Worm (Caenorhabditis elegans): ENCODE data around the gene R08C7.5.

Gene R08C7.5

DNA sequence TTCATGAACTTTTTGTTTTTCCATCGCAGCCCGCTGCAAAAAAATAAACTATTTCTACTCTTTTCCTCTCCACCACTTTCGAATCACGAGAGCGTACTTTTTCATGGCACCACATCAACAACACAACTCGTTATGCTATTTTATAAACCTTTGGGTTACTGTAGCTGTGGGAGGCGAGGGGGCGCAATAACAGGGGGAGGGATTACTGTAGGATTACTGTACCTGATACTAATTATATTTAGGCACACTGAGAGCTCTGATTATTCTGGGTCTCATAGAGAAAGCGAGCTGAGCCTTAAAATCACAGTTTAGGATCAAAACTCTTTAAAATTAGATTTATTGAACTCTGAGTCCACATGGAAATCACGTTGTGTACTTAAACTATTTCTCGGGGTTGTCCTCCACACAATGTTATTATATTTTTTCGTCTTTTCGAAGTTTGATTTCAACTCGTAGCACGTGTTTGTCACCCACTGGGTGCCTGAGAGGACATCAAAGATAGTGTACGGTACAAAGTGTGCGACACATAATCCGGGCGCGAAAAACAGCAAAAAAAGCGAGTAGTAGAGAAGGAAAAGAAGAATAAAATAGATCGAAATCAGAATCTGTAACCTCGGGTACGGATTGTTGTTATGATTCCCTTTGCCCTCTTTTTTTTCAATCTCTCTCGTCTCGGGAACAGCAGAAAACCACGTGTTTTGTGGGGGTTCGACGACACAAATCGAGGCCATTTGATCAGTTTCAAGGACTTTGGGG is 42.6 kb downstream of the R08C7.5 start:
- TF ChIP-seq fkh-10 (GFP tag; optimal IDR thresholded peaks at IDR 0.05) (no peak), ZK546.5 (tag; optimal IDR thresholded peaks at IDR 0.05) (no peak), lin-39 (tag; optimal IDR thresholded peaks at IDR 0.05) (peak; percentile 2), nhr-77 (tag; optimal IDR thresholded peaks at IDR 0.05) (no peak), ceh-82 (tag; optimal IDR thresholded peaks at IDR 0.05) (no peak), pqm-1 (tag; optimal IDR thresholded peaks at IDR 0.05) (peak; percentile 58), ama-1 (optimal IDR thresholded peaks at IDR 0.05) (peak; percentile 86), lsy-12 (tag; optimal IDR thresholded peaks at IDR 0.05) (no peak), tbx-2 (tag; optimal IDR thresholded peaks at IDR 0.05) (no peak), zag-1 (tag; optimal IDR thresholded peaks at IDR 0.05) (no peak), snpc-4 (tag; optimal IDR thresholded peaks at IDR 0.05) (no peak), nhr-12 (tag; optimal IDR thresholded peaks at IDR 0.05) (no peak), unc-39 (tag; optimal IDR thresholded peaks at IDR 0.05) (no peak), nhr-43 (tag; optimal IDR thresholded peaks at IDR 0.05; ENCODE audit: poor library complexity, severe bottlenecking) (peak; percentile 73), nhr-11 (tag; optimal IDR thresholded peaks at IDR 0.05) (no peak), nhr-25 (tag; optimal IDR thresholded peaks at IDR 0.05) (peak; percentile 85), pha-4 (tag; optimal IDR thresholded peaks at IDR 0.05) (peak; percentile 37), elt-2 (tag; optimal IDR thresholded peaks at IDR 0.05) (peak; percentile 53), fkh-2 (tag; optimal IDR thresholded peaks at IDR 0.05) (no peak), ztf-11 (tag; optimal IDR thresholded peaks at IDR 0.05) (no peak), eor-1 (tag; optimal IDR thresholded peaks at IDR 0.05) (no peak), mml-1 (tag; optimal IDR thresholded peaks at IDR 0.05) (peak; percentile 15), ztf-4 (tag; optimal IDR thresholded peaks at IDR 0.05) (peak; percentile 54), egl-5 (tag; optimal IDR thresholded peaks at IDR 0.05) (no peak), skn-1 (tag; optimal IDR thresholded peaks at IDR 0.05) (no peak), nhr-237 (tag; optimal IDR thresholded peaks at IDR 0.05) (no peak), mdl-1 (tag; optimal IDR thresholded peaks at IDR 0.05) (no peak), nhr-23 (tag; optimal IDR thresholded peaks at IDR 0.05) (peak; percentile 90), elt-3 (tag; optimal IDR thresholded peaks at IDR 0.05) (peak in 1 of 3 experiments; percentile 32), elt-1 (tag; optimal IDR thresholded peaks at IDR 0.05) (peak; percentile 75), ceh-16 (tag; optimal IDR thresholded peaks at IDR 0.05) (no peak), nfya-1 (tag; optimal IDR thresholded peaks at IDR 0.05; ENCODE audit: insufficient read depth) (peak; percentile 7), nhr-76 (tag; optimal IDR thresholded peaks at IDR 0.05) (no peak), R02D3.7 (tag; optimal IDR thresholded peaks at IDR 0.05) (no peak), aly-2 (tag; optimal IDR thresholded peaks at IDR 0.05) (no peak), ceh-28 (tag; optimal IDR thresholded peaks at IDR 0.05) (no peak)

DNA sequence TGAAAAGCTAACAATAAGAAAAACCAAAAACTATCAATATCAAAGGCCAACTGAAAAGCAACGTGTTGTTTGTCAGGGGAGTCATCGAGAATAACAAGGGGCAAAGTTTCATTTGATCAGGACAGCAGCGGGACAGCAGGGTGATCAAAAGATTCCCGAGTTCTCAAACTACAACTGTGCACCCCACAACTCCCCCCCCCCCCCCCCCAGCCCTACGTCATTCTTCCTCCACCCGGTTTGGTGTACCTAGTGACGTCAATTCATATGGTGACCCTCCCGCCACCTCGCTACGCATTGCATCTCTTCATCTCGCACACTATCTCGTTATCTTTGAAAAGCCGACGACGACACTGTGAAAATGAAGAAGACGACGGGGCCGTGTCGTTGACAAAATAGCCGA is 43.7 kb downstream of the R08C7.5 start:
- TF ChIP-seq ceh-9 (tag; optimal IDR thresholded peaks at IDR 0.05) (no peak), elt-1 (tag; optimal IDR thresholded peaks at IDR 0.05) (no peak), tbx-2 (tag; optimal IDR thresholded peaks at IDR 0.05) (no peak), elt-2 (tag; optimal IDR thresholded peaks at IDR 0.05) (peak; percentile 4), nhr-43 (tag; optimal IDR thresholded peaks at IDR 0.05; ENCODE audit: poor library complexity, severe bottlenecking) (no peak), nhr-25 (tag; optimal IDR thresholded peaks at IDR 0.05) (peak; percentile 14), nhr-23 (tag; optimal IDR thresholded peaks at IDR 0.05) (peak; percentile 12), nfya-1 (tag; optimal IDR thresholded peaks at IDR 0.05; ENCODE audit: insufficient read depth) (no peak), unc-39 (tag; optimal IDR thresholded peaks at IDR 0.05) (no peak), zag-1 (tag; optimal IDR thresholded peaks at IDR 0.05) (no peak), nhr-67 (tag; optimal IDR thresholded peaks at IDR 0.05) (no peak), ceh-82 (tag; optimal IDR thresholded peaks at IDR 0.05) (no peak), R02D3.7 (tag; optimal IDR thresholded peaks at IDR 0.05) (no peak), nhr-77 (tag; optimal IDR thresholded peaks at IDR 0.05) (no peak), fos-1 (tag; optimal IDR thresholded peaks at IDR 0.05) (no peak), jun-1 (tag; optimal IDR thresholded peaks at IDR 0.05) (no peak), ama-1 (optimal IDR thresholded peaks at IDR 0.05) (peak; percentile 83), hmg-11 (tag; optimal IDR thresholded peaks at IDR 0.05) (no peak), pha-4 (tag; optimal IDR thresholded peaks at IDR 0.05) (no peak), mml-1 (tag; optimal IDR thresholded peaks at IDR 0.05) (no peak), egl-27 (tag; optimal IDR thresholded peaks at IDR 0.05) (no peak), nhr-237 (tag; optimal IDR thresholded peaks at IDR 0.05) (no peak), aly-2 (tag; optimal IDR thresholded peaks at IDR 0.05) (no peak), lsy-12 (tag; optimal IDR thresholded peaks at IDR 0.05) (peak; percentile 19), lin-15B (tag; optimal IDR thresholded peaks at IDR 0.05) (no peak), nhr-12 (tag; optimal IDR thresholded peaks at IDR 0.05) (no peak)

All from whole organism, L3 larva.